Worm (Caenorhabditis elegans): ENCODE measurements around the gene grl-23.

The grl-23 gene

ce11 chrV:12596795-12597194, 20.1 kb upstream of the grl-23 start (continued):
- TF ChIP-seq skn-1 (tag; optimal IDR thresholded peaks at IDR 0.05) (no peak), elt-1 (tag; optimal IDR thresholded peaks at IDR 0.05) (no peak), aly-2 (tag; optimal IDR thresholded peaks at IDR 0.05) (no peak), nhr-21 (tag; optimal IDR thresholded peaks at IDR 0.05) (peak; percentile 48), ztf-11 (tag; optimal IDR thresholded peaks at IDR 0.05) (no peak), nhr-11 (tag; optimal IDR thresholded peaks at IDR 0.05) (no peak), ztf-1 (GFP tag; conservative IDR thresholded peaks at IDR 0.05) (no peak), R02D3.7 (tag; optimal IDR thresholded peaks at IDR 0.05) (no peak), nhr-77 (tag; optimal IDR thresholded peaks at IDR 0.05) (no peak), egl-27 (tag; optimal IDR thresholded peaks at IDR 0.05) (peak; percentile 29), Y55F3AM.14 (GFP tag; optimal IDR thresholded peaks at IDR 0.05) (no peak), F13H6.1 (tag; optimal IDR thresholded peaks at IDR 0.05) (peak; percentile 44), unc-62 (GFP tag; optimal IDR thresholded peaks at IDR 0.05) (no peak), ZK546.5 (tag; optimal IDR thresholded peaks at IDR 0.05) (no peak)

DNA sequence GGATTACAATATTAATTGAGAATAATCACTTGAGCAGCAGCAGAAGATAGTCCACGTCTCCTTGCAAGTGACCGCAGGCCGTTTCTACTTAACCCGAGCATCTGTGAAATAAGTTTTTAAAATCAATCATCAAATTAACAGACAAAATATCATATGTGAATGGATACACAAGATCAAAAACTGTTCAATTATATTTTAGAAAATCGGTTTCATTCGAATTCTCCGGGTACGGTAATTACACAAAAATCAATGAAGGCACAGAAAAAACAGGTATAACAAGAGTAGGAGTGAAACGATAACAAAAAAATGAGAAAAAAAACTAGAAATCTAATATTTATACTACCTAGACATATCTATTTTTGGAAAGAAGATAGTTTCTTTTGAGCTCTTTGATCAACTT, 19.5 kb upstream of the grl-23 start, which contains the start of gene mma-1:
Gene mma-1 (minus strand): TSS at position 101 of the 400 bp plus-strand sequence.
- TF ChIP-seq blmp-1 (tag; optimal IDR thresholded peaks at IDR 0.05; ENCODE audit: insufficient read depth) (no peak), nhr-12 (tag; optimal IDR thresholded peaks at IDR 0.05) (no peak), nhr-6 (tag; optimal IDR thresholded peaks at IDR 0.05) (no peak), nhr-23 (tag; optimal IDR thresholded peaks at IDR 0.05) (no peak), Y55F3AM.14 (GFP tag; optimal IDR thresholded peaks at IDR 0.05) (no peak), elt-1 (tag; optimal IDR thresholded peaks at IDR 0.05) (no peak), nhr-25 (tag; optimal IDR thresholded peaks at IDR 0.05) (no peak)

DNA sequence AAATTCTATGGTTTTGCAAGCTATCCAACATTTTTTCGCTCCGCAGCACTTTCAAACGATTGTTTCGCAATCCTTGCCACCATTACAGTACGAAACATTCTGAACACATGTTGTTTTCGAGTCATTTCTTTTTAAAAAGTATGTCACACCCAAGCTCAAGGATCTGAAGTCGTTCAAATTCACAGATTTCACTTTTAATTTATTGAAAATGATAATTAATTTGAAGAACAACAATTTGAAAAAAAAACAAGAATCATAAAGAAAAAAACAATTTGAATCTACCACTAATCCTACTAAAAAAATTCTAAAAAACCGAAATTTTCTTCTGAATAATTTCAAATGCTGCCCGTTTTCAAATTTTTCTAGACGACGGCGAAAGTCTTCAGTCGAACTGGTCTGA, 15.7 kb upstream of the grl-23 start, which contains the start of gene C14C10.2:
Gene C14C10.2 (minus strand): TSS at position 101 of the 400 bp plus-strand sequence.
- no peak for TF ChIP-seq alr-1 (tag; optimal IDR thresholded peaks at IDR 0.05)
- no peak for TF ChIP-seq zag-1 (tag; optimal IDR thresholded peaks at IDR 0.05)
- TF ChIP-seq lin-11 (tag; optimal IDR thresholded peaks at IDR 0.05) = no peak
- TF ChIP-seq snpc-4 (tag; optimal IDR thresholded peaks at IDR 0.05) = no peak
- no peak for TF ChIP-seq nhr-25 (tag; optimal IDR thresholded peaks at IDR 0.05)
- TF ChIP-seq ceh-16 (tag; optimal IDR thresholded peaks at IDR 0.05) = no peak
- no peak for TF ChIP-seq fos-1 (tag; optimal IDR thresholded peaks at IDR 0.05)
- no peak for TF ChIP-seq ztf-1 (GFP tag; conservative IDR thresholded peaks at IDR 0.05)
- TF ChIP-seq R02D3.7 (tag; optimal IDR thresholded peaks at IDR 0.05) = no peak
- TF ChIP-seq lin-39 (tag; optimal IDR thresholded peaks at IDR 0.05) = no peak
- no peak for TF ChIP-seq nhr-77 (tag; optimal IDR thresholded peaks at IDR 0.05)
- TF ChIP-seq unc-39 (tag; optimal IDR thresholded peaks at IDR 0.05) = no peak
- no peak for TF ChIP-seq C34F6.9 (tag; optimal IDR thresholded peaks at IDR 0.05)
- TF ChIP-seq crh-2 (tag; optimal IDR thresholded peaks at IDR 0.05) = no peak
- no peak for TF ChIP-seq elt-3 (tag; optimal IDR thresholded peaks at IDR 0.05)
- TF ChIP-seq Y55F3AM.14 (GFP tag; optimal IDR thresholded peaks at IDR 0.05) = no peak
- TF ChIP-seq sem-4 (tag; optimal IDR thresholded peaks at IDR 0.05) = no peak
- no peak for TF ChIP-seq unc-55 (GFP tag; optimal IDR thresholded peaks at IDR 0.05)

DNA sequence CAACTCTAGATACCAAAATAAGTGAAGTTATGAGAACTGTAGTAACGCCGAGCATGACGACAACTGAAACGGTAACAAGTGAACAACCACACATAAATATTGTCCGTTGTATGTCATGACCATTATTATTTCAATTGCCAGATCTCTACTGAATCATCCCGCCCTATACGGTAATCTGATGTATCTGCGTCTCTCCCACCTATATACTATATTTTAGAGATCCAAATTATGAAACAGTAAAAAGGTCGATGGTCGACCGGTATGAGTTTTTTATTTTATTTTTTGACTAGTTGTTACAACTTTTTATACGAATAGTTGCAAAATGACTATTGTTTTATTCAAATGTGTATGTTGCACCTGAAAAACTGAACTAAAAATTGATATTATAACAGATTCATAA, 13.9 kb upstream of the grl-23 start, which contains the start of gene ttr-43:
Gene ttr-43 (minus strand): TSS at position 101 of the 400 bp plus-strand sequence.
- TF ChIP-seq egl-27 (tag; optimal IDR thresholded peaks at IDR 0.05) = no peak

DNA sequence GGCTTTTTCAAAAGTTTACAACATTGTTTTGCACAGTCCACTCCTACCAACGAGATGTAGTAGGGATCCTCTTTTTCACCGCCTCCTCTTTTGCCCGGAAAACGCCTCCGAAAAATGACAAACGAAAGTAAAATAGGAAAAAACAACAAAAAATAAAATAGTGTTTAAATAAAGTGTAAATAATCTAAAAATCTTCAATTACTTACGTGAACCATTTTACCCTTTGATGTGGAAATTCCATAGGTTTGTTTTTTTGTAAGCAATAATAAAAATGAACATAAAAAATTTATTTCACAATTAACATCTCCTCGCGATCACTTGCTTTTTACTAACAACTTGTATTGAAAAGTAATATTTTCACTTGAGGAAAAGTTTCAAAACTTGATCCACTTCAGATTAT, 11.3 kb upstream of the grl-23 start, which contains the start of gene C14C10.1:
Gene C14C10.1 (plus strand): TSS at position 301 of the 400 bp plus-strand sequence.
- no peak for TF ChIP-seq alr-1 (tag; optimal IDR thresholded peaks at IDR 0.05)
- TF ChIP-seq ama-1 (optimal IDR thresholded peaks at IDR 0.05) = no peak
- TF ChIP-seq blmp-1 (tag; optimal IDR thresholded peaks at IDR 0.05; ENCODE audit: insufficient read depth) = no peak
- no peak for TF ChIP-seq skn-1 (tag; optimal IDR thresholded peaks at IDR 0.05)
- TF ChIP-seq nhr-237 (tag; optimal IDR thresholded peaks at IDR 0.05) = no peak
- no peak for TF ChIP-seq ztf-4 (tag; optimal IDR thresholded peaks at IDR 0.05)
- TF ChIP-seq nhr-10 (tag; optimal IDR thresholded peaks at IDR 0.05) = no peak
- TF ChIP-seq elt-3 (tag; optimal IDR thresholded peaks at IDR 0.05) = no peak
- no peak for TF ChIP-seq sem-4 (tag; optimal IDR thresholded peaks at IDR 0.05)
- TF ChIP-seq egl-27 (tag; optimal IDR thresholded peaks at IDR 0.05) = no peak
- TF ChIP-seq nhr-25 (tag; optimal IDR thresholded peaks at IDR 0.05) = no peak
- no peak for TF ChIP-seq lin-11 (tag; optimal IDR thresholded peaks at IDR 0.05)
- no peak for TF ChIP-seq lsy-2 (tag; optimal IDR thresholded peaks at IDR 0.05)
- TF ChIP-seq nhr-77 (tag; optimal IDR thresholded peaks at IDR 0.05) = no peak
- no peak for TF ChIP-seq sma-3 (GFP tag; optimal IDR thresholded peaks at IDR 0.05)
- no peak for TF ChIP-seq Y55F3AM.14 (GFP tag; optimal IDR thresholded peaks at IDR 0.05)
- no peak for TF ChIP-seq nhr-129 (tag; optimal IDR thresholded peaks at IDR 0.05)
- TF ChIP-seq nhr-23 (tag; optimal IDR thresholded peaks at IDR 0.05) = no peak
- TF ChIP-seq lin-13 (GFP tag; optimal IDR thresholded peaks at IDR 0.05) = no peak
- TF ChIP-seq ztf-1 (GFP tag; conservative IDR thresholded peaks at IDR 0.05) = no peak
